Worm (Caenorhabditis elegans) whole organism, young adult: Measurements from ENCODE around the gene T16H12.9.

Source experiments
- B0019.2 ChIP-seq: fragments of 200-800 bp; sonication (Bioruptor generic); conservative IDR thresholded peaks from 2 replicates; pipeline ENCODE4 v1.3.6; 2022; ENCODE audit warnings: missing genetic modification reagents, missing genetic modification characterization, missing compliant biosample characterization
- Y53G8AR.9 ChIP-seq: fragments of 200-800 bp; sonication (Bioruptor generic); conservative IDR thresholded peaks from 2 replicates; pipeline ENCODE4 v1.3.6; 2022; ENCODE audit warnings: missing genetic modification reagents, missing genetic modification characterization, missing compliant biosample characterization
- Y95B8A.8 ChIP-seq: fragments of 200-800 bp; sonication (Bioruptor generic); IDR thresholded peaks from 2 replicates; pipeline ENCODE4 v1.3.6; 2022; ENCODE audit warnings: missing genetic modification reagents, missing genetic modification characterization, missing compliant biosample characterization
- ama-1 ChIP-seq, 3 experiments: fragments of 150-350 bp in 1 of 3; sonication (generic microtip) in 2 of 3; optimal IDR thresholded peaks; 2 replicates each; lab custom pipeline; 2014 to 2018; ENCODE audit warnings: missing biosample characterization in 2 of 3, missing genetic modification characterization in 2 of 3, missing genetic modification reagents in 2 of 3
- aptf-3 ChIP-seq: fragments of 200-800 bp; sonication (Bioruptor generic); IDR thresholded peaks from 2 replicates; pipeline ENCODE4 v1.3.6; 2022; ENCODE audit warnings: missing genetic modification characterization, missing compliant biosample characterization
- ceh-40 ChIP-seq: fragments of 200-800 bp; sonication (Bioruptor generic); IDR thresholded peaks from 2 replicates; pipeline ENCODE4 v1.3.6; 2022; ENCODE audit warnings: missing genetic modification characterization, missing compliant biosample characterization
- ekl-4 ChIP-seq: fragments of 200-800 bp; sonication (Bioruptor generic); IDR thresholded peaks from 2 replicates; pipeline ENCODE4 v1.3.6; 2022; ENCODE audit warnings: missing genetic modification reagents, missing genetic modification characterization, missing compliant biosample characterization
- hsf-1 ChIP-seq: fragments of 200-800 bp; sonication (Bioruptor generic); IDR thresholded peaks from 2 replicates; pipeline ENCODE4 v1.3.6; 2022; ENCODE audit warnings: missing genetic modification reagents, missing genetic modification characterization, missing compliant biosample characterization
- mes-4 ChIP-seq: sonication (generic microtip); optimal IDR thresholded peaks from 2 replicates; lab custom pipeline; 2016; ENCODE audit warnings: missing genotype, missing genetic modification characterization, missing compliant biosample characterization
- nfya-1 ChIP-seq: sonication (generic microtip); optimal IDR thresholded peaks from 2 replicates; lab custom pipeline; 2017; ENCODE audit warnings: antibody characterized with exemption, missing compliant biosample characterization, missing genetic modification characterization, borderline replicate concordance; ENCODE audit not compliant: insufficient read depth
- unc-62 ChIP-seq: fragments of 150-350 bp; optimal IDR thresholded peaks from 2 replicates; lab custom pipeline; 2014; ENCODE audit warnings: missing biosample characterization, missing genetic modification reagents, missing genetic modification characterization

DNA sequence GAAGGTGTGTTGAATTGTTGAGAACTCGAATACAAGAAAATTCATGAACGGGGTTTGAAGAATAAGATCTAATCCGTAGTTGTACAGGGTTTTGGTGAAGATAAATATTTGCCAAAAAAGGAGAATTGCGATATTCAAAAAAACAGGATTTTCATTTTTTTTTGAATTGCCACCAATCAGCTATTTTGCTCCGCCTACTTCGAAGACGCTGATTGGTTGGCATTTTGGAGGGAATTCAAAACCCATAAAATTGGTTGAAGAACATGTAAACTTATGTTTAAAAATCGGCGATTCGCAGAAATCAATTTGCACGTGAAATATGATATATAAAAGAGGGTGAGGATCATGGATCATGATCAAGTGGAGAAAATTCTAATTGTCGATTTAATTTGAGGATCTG lies 33.1 kb upstream of the T16H12.9 start:
- TF ChIP-seq hsf-1 (GFP tag; lab: Robert Waterston, UW) (no peak), unc-62 (GFP tag; lab: Kevin White, UChicago) (no peak), ama-1 (optimal IDR thresholded peaks at IDR 0.05; lab: Kevin White, UChicago) (no peak), ama-1 (GFP tag; optimal IDR thresholded peaks at IDR 0.05; lab: Kevin White, UChicago) (no peak), ceh-40 (GFP tag; lab: Robert Waterston, UW) (no peak), ekl-4 (no peak), Y95B8A.8 (GFP tag; lab: Robert Waterston, UW) (no peak), Y53G8AR.9 (GFP tag; lab: Robert Waterston, UW) (no peak), mes-4 (tag; lab: Kevin White, UChicago) (no peak), aptf-3 (no peak), nfya-1 (tag; lab: Kevin White, UChicago) (no peak), B0019.2 (GFP tag; lab: Robert Waterston, UW) (no peak)
